Worm (Caenorhabditis elegans) whole organism, L1 larva: ENCODE data around the gene F31B9.7.

Experiments used
- C04F5.9 ChIP-seq: sonication (generic microtip); optimal IDR thresholded peaks from 2 replicates; lab custom pipeline; 2016; ENCODE audit warnings: missing genetic modification characterization, missing compliant biosample characterization
- C16A3.4 ChIP-seq: fragments of 150-350 bp; optimal IDR thresholded peaks from 2 replicates; lab custom pipeline; 2014; ENCODE audit warnings: missing biosample characterization, missing genetic modification characterization
- C34B4.2 ChIP-seq: sonication (generic microtip); optimal IDR thresholded peaks from 2 replicates; lab custom pipeline; 2017; ENCODE audit warnings: mild to moderate bottlenecking, missing genetic modification characterization, missing compliant biosample characterization
- F16B12.6 ChIP-seq: fragments of 150-350 bp; optimal IDR thresholded peaks from 2 replicates; lab custom pipeline; 2014; ENCODE audit warnings: missing biosample characterization, missing genetic modification characterization
- Y116A8C.19 ChIP-seq: sonication (generic microtip); optimal IDR thresholded peaks from 2 replicates; lab custom pipeline; 2016; ENCODE audit warnings: missing compliant biosample characterization, missing genetic modification characterization, borderline replicate concordance
- ama-1 ChIP-seq: fragments of 150-350 bp; optimal IDR thresholded peaks from 2 replicates; lab custom pipeline; 2014
- ceh-63 ChIP-seq: fragments of 200-800 bp; sonication (Bioruptor generic); optimal IDR thresholded peaks from 2 replicates; lab custom pipeline; 2018; ENCODE audit warnings: mild to moderate bottlenecking, missing genetic modification characterization, missing compliant biosample characterization
- ceh-82 ChIP-seq, 3 experiments: fragments of 150-350 bp in 1 of 3; sonication (generic microtip) in 2 of 3; optimal IDR thresholded peaks; 2 replicates each; lab custom pipeline; 2014 to 2017; ENCODE audit warnings: missing biosample characterization in 3 of 3, missing genetic modification characterization in 3 of 3
- ceh-90 ChIP-seq: sonication (generic microtip); optimal IDR thresholded peaks from 2 replicates; lab custom pipeline; 2016; ENCODE audit warnings: missing genetic modification characterization, missing compliant biosample characterization
- ces-1 ChIP-seq: fragments of 150-350 bp; optimal IDR thresholded peaks from 2 replicates; lab custom pipeline; 2014; ENCODE audit warnings: missing biosample characterization, missing genetic modification reagents, missing genetic modification characterization
- dsc-1 ChIP-seq: sonication (generic microtip); optimal IDR thresholded peaks from 2 replicates; lab custom pipeline; 2016; ENCODE audit warnings: mild to moderate bottlenecking, missing genetic modification characterization, missing compliant biosample characterization
- efl-1 ChIP-seq, 4 experiments: fragments of 150-350 bp; optimal IDR thresholded peaks in 3 of 4; peaks in 1 of 4; 1 replicate in 1 of 4; 2 replicates in 3 of 4; lab custom pipeline; 2014; ENCODE audit warnings: missing biosample characterization in 2 of 4, missing genetic modification characterization in 2 of 4, missing genetic modification reagents in 2 of 4
- elt-3 ChIP-seq, 6 experiments: fragments of 150-350 bp in 1 of 6; sonication (generic microtip); optimal IDR thresholded peaks; 2 replicates each; lab custom pipeline; 2017 to 2018; ENCODE audit warnings: missing biosample characterization in 6 of 6, missing genetic modification characterization in 6 of 6, inconsistent platforms in 1 of 6
- fkh-8 ChIP-seq: sonication (generic microtip); optimal IDR thresholded peaks from 2 replicates; lab custom pipeline; 2016; ENCODE audit warnings: mild to moderate bottlenecking, missing genetic modification characterization, missing compliant biosample characterization
- fos-1 ChIP-seq: fragments of 150-350 bp; optimal IDR thresholded peaks from 2 replicates; lab custom pipeline; 2014; ENCODE audit warnings: missing biosample characterization, missing genetic modification characterization
- hpl-2 ChIP-seq: fragments of 150-350 bp; optimal IDR thresholded peaks from 2 replicates; lab custom pipeline; 2014; ENCODE audit warnings: missing biosample characterization, missing genetic modification reagents, missing genetic modification characterization
- irx-1 ChIP-seq: sonication (generic microtip); optimal IDR thresholded peaks from 2 replicates; lab custom pipeline; 2016; ENCODE audit warnings: missing genetic modification characterization, missing compliant biosample characterization
- jun-1 ChIP-seq: fragments of 150-350 bp; optimal IDR thresholded peaks from 2 replicates; lab custom pipeline; 2014; ENCODE audit warnings: missing biosample characterization, missing genetic modification reagents, missing genetic modification characterization
- lin-35 ChIP-seq, 2 experiments: fragments of 150-350 bp; optimal IDR thresholded peaks; 2 replicates each; lab custom pipeline; 2014; ENCODE audit warnings: missing biosample characterization in 2 of 2, missing genetic modification characterization in 2 of 2, missing genetic modification reagents in 2 of 2
- lin-39 ChIP-seq: fragments of 150-350 bp; optimal IDR thresholded peaks from 2 replicates; lab custom pipeline; 2014; ENCODE audit warnings: missing biosample characterization, missing genetic modification reagents, missing genetic modification characterization
- lir-3 ChIP-seq: sonication (generic microtip); optimal IDR thresholded peaks from 2 replicates; lab custom pipeline; 2016; ENCODE audit warnings: mild to moderate bottlenecking, missing genetic modification characterization, moderate library complexity, missing compliant biosample characterization; ENCODE audit not compliant: poor library complexity
- lsy-2 ChIP-seq, 2 experiments: fragments of 150-350 bp; optimal IDR thresholded peaks; 2 replicates each; lab custom pipeline; 2014; ENCODE audit warnings: missing biosample characterization in 2 of 2, missing genetic modification characterization in 2 of 2
- mep-1 ChIP-seq: fragments of 150-350 bp; optimal IDR thresholded peaks from 2 replicates; lab custom pipeline; 2014; ENCODE audit warnings: missing biosample characterization, missing genetic modification characterization
- nhr-12 ChIP-seq: sonication (generic microtip); optimal IDR thresholded peaks from 2 replicates; lab custom pipeline; 2017; ENCODE audit warnings: missing biosample characterization, missing genetic modification characterization
- nhr-19 ChIP-seq: fragments of 200-800 bp; sonication (Bioruptor generic); conservative IDR thresholded peaks from 2 replicates; pipeline ENCODE4 v1.3.6; 2022; ENCODE audit warnings: missing genetic modification characterization, missing compliant biosample characterization
- nhr-20 ChIP-seq: sonication (generic microtip); optimal IDR thresholded peaks from 2 replicates; lab custom pipeline; 2016; ENCODE audit warnings: mild to moderate bottlenecking, missing genetic modification characterization, missing compliant biosample characterization
- nhr-237 ChIP-seq: fragments of 150-350 bp; optimal IDR thresholded peaks from 2 replicates; lab custom pipeline; 2014; ENCODE audit warnings: missing biosample characterization, missing genetic modification characterization
- nhr-47 ChIP-seq: sonication (generic microtip); optimal IDR thresholded peaks from 2 replicates; lab custom pipeline; 2016; ENCODE audit warnings: mild to moderate bottlenecking, missing genetic modification characterization, moderate library complexity, missing compliant biosample characterization
- nhr-71 ChIP-seq: sonication (generic microtip); optimal IDR thresholded peaks from 2 replicates; lab custom pipeline; 2016; ENCODE audit warnings: mild to moderate bottlenecking, missing genetic modification characterization, moderate library complexity, missing compliant biosample characterization
- nhr-84 ChIP-seq: sonication (generic microtip); optimal IDR thresholded peaks from 2 replicates; lab custom pipeline; 2017; ENCODE audit warnings: missing biosample characterization, missing genetic modification characterization
- nhr-85 ChIP-seq: sonication (generic microtip); peaks from one replicate; lab custom pipeline; 2016; ENCODE audit warnings: missing genetic modification characterization, inconsistent platforms, missing compliant biosample characterization
- nhr-90 ChIP-seq: sonication (generic microtip); optimal IDR thresholded peaks from 2 replicates; lab custom pipeline; 2016; ENCODE audit warnings: mild to moderate bottlenecking, missing genetic modification characterization, missing compliant biosample characterization; ENCODE audit not compliant: poor library complexity
- pqm-1 ChIP-seq: sonication (generic microtip); optimal IDR thresholded peaks from 3 replicates; lab custom pipeline; 2017; ENCODE audit warnings: missing biosample characterization, missing genetic modification characterization
- sup-37 ChIP-seq: fragments of 200-800 bp; sonication (Bioruptor generic); optimal IDR thresholded peaks from 2 replicates; lab custom pipeline; 2018; ENCODE audit warnings: mild to moderate bottlenecking, missing genetic modification characterization, missing compliant biosample characterization
- swsn-7 ChIP-seq: sonication (generic microtip); optimal IDR thresholded peaks from 2 replicates; lab custom pipeline; 2016; ENCODE audit warnings: missing genetic modification characterization, missing compliant biosample characterization
- tbx-2 ChIP-seq: sonication (generic microtip); optimal IDR thresholded peaks from 2 replicates; lab custom pipeline; 2016; ENCODE audit warnings: missing genetic modification characterization, missing compliant biosample characterization
- unc-130 ChIP-seq: fragments of 150-350 bp; optimal IDR thresholded peaks from 2 replicates; lab custom pipeline; 2017; ENCODE audit warnings: missing biosample characterization, missing genetic modification characterization, inconsistent platforms
- unc-62 ChIP-seq: fragments of 150-350 bp; optimal IDR thresholded peaks from 2 replicates; lab custom pipeline; 2014; ENCODE audit warnings: missing biosample characterization, missing genetic modification reagents, missing genetic modification characterization
- zag-1 ChIP-seq: fragments of 150-350 bp; optimal IDR thresholded peaks from 2 replicates; lab custom pipeline; 2014; ENCODE audit warnings: missing biosample characterization, missing genetic modification characterization

Gene F31B9.7

DNA sequence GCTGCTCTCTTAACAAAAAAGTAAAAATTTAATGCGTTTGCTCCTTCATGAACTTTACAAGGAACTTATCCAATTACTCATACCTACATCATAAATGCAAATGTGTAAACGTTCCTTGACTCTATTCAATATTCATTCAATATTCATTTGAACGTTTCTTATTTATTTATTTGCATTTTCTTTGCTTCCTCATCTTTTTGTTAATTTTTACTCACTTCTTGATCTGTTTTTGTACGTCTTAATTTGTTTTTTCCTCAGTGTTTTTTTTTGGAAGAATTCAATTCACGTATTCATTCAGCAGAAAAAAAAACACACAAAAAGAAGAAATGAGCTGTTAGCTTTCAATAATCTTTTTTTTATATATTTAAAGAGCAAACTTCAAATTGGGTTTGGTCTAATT, 16.6 kb upstream of the F31B9.7 start:
- TF ChIP-seq swsn-7 (tag; lab: Kevin White, UChicago) (no peak), dsc-1 (tag; lab: Kevin White, UChicago) (no peak), efl-1 (optimal IDR thresholded peaks at IDR 0.05; lab: Kevin White, UChicago) (no peak), efl-1 (GFP tag; optimal IDR thresholded peaks at IDR 0.05 in 1 of 2; lab: Kevin White, UChicago) (peak in 1 of 2 experiments; percentile 58), nhr-85 (no peak)

DNA sequence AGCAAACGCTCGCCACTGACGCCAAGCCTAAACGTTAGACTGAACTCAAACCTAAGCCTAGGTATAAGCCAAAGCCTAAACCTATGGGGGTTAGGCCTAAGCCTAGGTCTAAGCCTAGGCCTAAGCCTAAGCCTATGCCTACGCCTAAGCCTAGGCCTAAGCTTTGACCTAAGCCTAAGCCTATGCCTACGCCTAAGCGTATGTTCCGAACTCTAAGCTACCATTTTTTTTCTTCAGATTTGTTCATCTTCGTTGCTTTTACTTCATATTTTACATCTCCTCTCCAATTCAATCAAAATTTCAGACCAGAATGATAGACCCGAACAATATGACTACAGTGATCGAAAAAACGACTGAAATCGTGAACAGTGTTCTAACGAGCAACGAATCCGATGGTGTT, 9.1 kb upstream of the F31B9.7 start, which contains the start of gene npr-33:
npr-33 (plus strand) TSS at position 301 of the 400 bp plus-strand sequence.
- no peak for TF ChIP-seq pqm-1 (tag; lab: Kevin White, UChicago)
- no peak for TF ChIP-seq ceh-63 (GFP tag; lab: Kevin White, UChicago)
- no peak for TF ChIP-seq ama-1 (lab: Kevin White, UChicago)
- no peak for TF ChIP-seq tbx-2
- no peak for TF ChIP-seq fos-1 (tag; lab: Kevin White, UChicago)
- TF ChIP-seq unc-62 (GFP tag; lab: Kevin White, UChicago) = no peak
- no peak for TF ChIP-seq lsy-2 (tag; optimal IDR thresholded peaks at IDR 0.05; lab: Kevin White, UChicago)
- TF ChIP-seq F16B12.6 = no peak
- no peak for TF ChIP-seq lin-39 (tag; lab: Kevin White, UChicago)
- no peak for TF ChIP-seq ces-1 (GFP tag; lab: Kevin White, UChicago)
- TF ChIP-seq nhr-85 = no peak
- no peak for TF ChIP-seq Y116A8C.19 (tag; lab: Kevin White, UChicago)
- TF ChIP-seq nhr-237 (tag; lab: Kevin White, UChicago) = no peak
- no peak for TF ChIP-seq hpl-2 (GFP tag; lab: Kevin White, UChicago)
- no peak for TF ChIP-seq nhr-20 (tag; lab: Kevin White, UChicago)
- no peak for TF ChIP-seq C16A3.4 (tag; lab: Kevin White, UChicago)
- TF ChIP-seq nhr-12 = no peak
- TF ChIP-seq, all 84 proteins: peak for 0

DNA sequence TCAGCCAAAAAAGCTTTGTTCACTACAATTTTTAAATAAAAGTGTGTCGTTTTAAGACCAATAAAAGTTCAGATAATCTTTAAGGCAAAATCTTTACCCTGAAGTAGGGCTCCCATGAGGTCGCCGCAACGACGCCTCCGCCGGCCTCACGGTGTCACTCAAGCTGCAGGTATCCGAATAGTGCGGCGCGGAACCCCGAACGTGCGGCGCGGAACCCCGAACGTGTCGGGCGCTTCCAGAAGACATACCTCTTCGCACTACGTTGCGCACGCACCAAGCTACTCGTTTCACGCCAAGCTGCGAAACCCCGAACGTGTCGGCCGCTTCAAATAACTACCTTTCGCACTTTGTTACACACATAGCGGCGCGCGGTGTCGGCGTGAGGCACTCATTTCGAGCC, 6.6 kb upstream of the F31B9.7 start:
- TF ChIP-seq ceh-90 (tag; lab: Kevin White, UChicago) = no peak
- TF ChIP-seq unc-62 (GFP tag; lab: Kevin White, UChicago) = no peak
- TF ChIP-seq efl-1 (optimal IDR thresholded peaks at IDR 0.05; lab: Kevin White, UChicago) = no peak
- no peak for TF ChIP-seq efl-1 (GFP tag; optimal IDR thresholded peaks at IDR 0.05 in 1 of 2; lab: Kevin White, UChicago)
- TF ChIP-seq nhr-90 = no peak
- no peak for TF ChIP-seq fkh-8
- no peak for TF ChIP-seq ceh-82 (tag; optimal IDR thresholded peaks at IDR 0.05; lab: Kevin White, UChicago)

DNA sequence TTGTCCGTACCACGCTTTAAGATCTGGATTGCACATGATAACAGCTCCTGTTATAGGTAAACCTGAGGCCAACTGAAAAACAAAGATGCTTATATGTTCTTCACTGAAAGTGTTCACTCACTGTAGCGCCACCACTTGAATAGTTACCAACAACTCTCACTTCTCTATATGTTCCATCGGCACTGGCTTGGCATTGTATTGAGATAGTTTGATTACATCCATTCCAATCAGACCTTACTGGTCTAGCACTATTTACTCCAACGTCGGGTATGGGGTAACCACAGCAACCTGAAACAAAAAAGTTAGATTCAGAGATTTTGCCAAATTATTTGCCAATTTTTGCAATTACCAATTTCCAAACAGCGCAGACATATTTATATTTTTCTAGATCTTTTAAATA, 3.7 kb upstream of the F31B9.7 start:
- no peak for TF ChIP-seq nhr-84 (tag; lab: Kevin White, UChicago)
- TF ChIP-seq zag-1 (tag; lab: Kevin White, UChicago) = no peak
- TF ChIP-seq efl-1 (optimal IDR thresholded peaks at IDR 0.05; lab: Kevin White, UChicago) = no peak
- peak in 1 of 2 experiments; percentile 9 for TF ChIP-seq efl-1 (GFP tag; optimal IDR thresholded peaks at IDR 0.05 in 1 of 2; lab: Kevin White, UChicago)

DNA sequence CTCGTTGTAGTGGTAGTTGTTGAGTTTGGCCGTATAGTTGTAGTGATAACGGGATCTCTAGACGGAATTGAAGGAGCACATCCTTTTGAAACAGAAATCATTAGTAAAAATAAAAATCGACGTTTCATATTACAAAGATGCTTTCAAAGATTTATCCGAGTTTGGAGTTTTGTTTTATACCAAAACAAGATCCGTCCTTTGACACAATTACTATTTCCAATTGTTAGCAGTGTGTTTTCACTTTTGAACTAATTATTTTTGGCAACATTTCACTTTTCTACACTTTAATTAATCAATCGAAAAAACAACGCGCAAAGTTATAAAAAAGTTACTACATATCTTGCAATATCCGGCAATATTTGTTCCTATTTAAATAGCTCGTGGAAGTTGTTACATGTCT, 2.5 kb upstream of the F31B9.7 start, which contains the start of the genes F31B9.4 and F31B9.2:
F31B9.4 (minus strand) TSS at position 101 of the 400 bp plus-strand sequence.
F31B9.2 (plus strand) TSS at position 368 of the 400 bp plus-strand sequence.
- TF ChIP-seq sup-37 (GFP tag; lab: Kevin White, UChicago) = no peak
- TF ChIP-seq nhr-71 (tag; lab: Kevin White, UChicago) = no peak
- TF ChIP-seq ceh-63 (GFP tag; lab: Kevin White, UChicago) = no peak
- TF ChIP-seq jun-1 (tag; lab: Kevin White, UChicago) = no peak
- no peak for TF ChIP-seq nhr-20 (tag; lab: Kevin White, UChicago)
- no peak for TF ChIP-seq nhr-47 (tag; lab: Kevin White, UChicago)
- no peak for TF ChIP-seq irx-1 (tag; lab: Kevin White, UChicago)
- TF ChIP-seq nhr-19 (GFP tag; lab: Robert Waterston, UW) = no peak
- TF ChIP-seq C34B4.2 (tag; lab: Kevin White, UChicago) = no peak
- no peak for TF ChIP-seq elt-3 (tag; optimal IDR thresholded peaks at IDR 0.05; lab: Kevin White, UChicago)
- no peak for TF ChIP-seq C04F5.9
- TF ChIP-seq lin-35 (GFP tag; optimal IDR thresholded peaks at IDR 0.05; lab: Kevin White, UChicago) = no peak
- no peak for TF ChIP-seq nhr-237 (tag; lab: Kevin White, UChicago)
- TF ChIP-seq fos-1 (tag; lab: Kevin White, UChicago) = no peak
- TF ChIP-seq unc-130 (tag; lab: Kevin White, UChicago) = no peak
- no peak for TF ChIP-seq mep-1 (tag; lab: Kevin White, UChicago)
- TF ChIP-seq lir-3 (tag; lab: Kevin White, UChicago) = no peak
